Fruit fly (Drosophila melanogaster) whole organism, embryonic: ENCODE data around the gene hang.

Source experiments
- CG10274 ChIP-seq: fragments of 200-800 bp; sonication (Bioruptor generic); optimal IDR thresholded peaks from 3 replicates; lab custom pipeline; 2017; ENCODE audit warnings: missing biosample characterization, mild to moderate bottlenecking, missing genetic modification characterization
- CG10431 ChIP-seq: fragments of 200-800 bp; sonication (Bioruptor generic); optimal IDR thresholded peaks from 3 replicates; lab custom pipeline; 2018; ENCODE audit warnings: missing biosample characterization, mild to moderate bottlenecking, missing genetic modification characterization
- CG11560 ChIP-seq: fragments of 200-800 bp; sonication (Bioruptor generic); IDR thresholded peaks from 3 replicates; pipeline ENCODE4 v1.3.6; 2022; ENCODE audit warnings: missing biosample characterization, missing genetic modification characterization
- CG12744 ChIP-seq: fragments of 200-800 bp; sonication (Bioruptor generic); optimal IDR thresholded peaks from 2 replicates; lab custom pipeline; 2016; ENCODE audit warnings: missing biosample characterization, missing genetic modification characterization
- CG13296 ChIP-seq: fragments of 200-800 bp; sonication (Bioruptor generic); optimal IDR thresholded peaks from 3 replicates; lab custom pipeline; 2018; ENCODE audit warnings: missing biosample characterization, mild to moderate bottlenecking, missing genetic modification characterization
- CG13775 ChIP-seq: fragments of 200-800 bp; sonication (Bioruptor generic); optimal IDR thresholded peaks from 3 replicates; lab custom pipeline; 2017; ENCODE audit warnings: missing biosample characterization, mild to moderate bottlenecking, missing genetic modification characterization
- CG14710 ChIP-seq: fragments of 200-800 bp; sonication (Bioruptor generic); optimal IDR thresholded peaks from 3 replicates; lab custom pipeline; 2019; ENCODE audit warnings: missing biosample characterization, mild to moderate bottlenecking, missing genetic modification characterization, moderate library complexity
- CG17385 ChIP-seq: fragments of 200-800 bp; sonication (Bioruptor generic); optimal IDR thresholded peaks from 3 replicates; lab custom pipeline; 2018; ENCODE audit warnings: missing biosample characterization, mild to moderate bottlenecking, missing genetic modification characterization
- CG2116 ChIP-seq: fragments of 200-800 bp; sonication (Bioruptor generic); optimal IDR thresholded peaks from 3 replicates; lab custom pipeline; 2018; ENCODE audit warnings: missing biosample characterization, mild to moderate bottlenecking, missing genetic modification characterization
- CG2875 ChIP-seq: fragments of 200-800 bp; sonication (Bioruptor generic); optimal IDR thresholded peaks from 2 replicates; lab custom pipeline; 2017; ENCODE audit warnings: missing biosample characterization, mild to moderate bottlenecking, missing genetic modification characterization, missing genetic modification reagents
- CG3407 ChIP-seq: fragments of 200-800 bp; sonication (Bioruptor generic); optimal IDR thresholded peaks from 2 replicates; lab custom pipeline; 2018; ENCODE audit warnings: missing biosample characterization, mild to moderate bottlenecking, missing genetic modification characterization
- CG4854 ChIP-seq: fragments of 200-800 bp; sonication (Bioruptor generic); optimal IDR thresholded peaks from 2 replicates; lab custom pipeline; 2016; ENCODE audit warnings: missing biosample characterization, missing genetic modification characterization, inconsistent platforms
- CG7357 ChIP-seq: fragments of 200-800 bp; sonication (Bioruptor generic); IDR thresholded peaks from 3 replicates; pipeline ENCODE4 v1.3.6; 2022; ENCODE audit warnings: missing biosample characterization, missing genetic modification characterization
- CG8281 ChIP-seq: fragments of 200-800 bp; sonication (Bioruptor generic); optimal IDR thresholded peaks from 2 replicates; lab custom pipeline; 2018; ENCODE audit warnings: missing biosample characterization, mild to moderate bottlenecking, missing genetic modification characterization, moderate library complexity
- CG8290 ChIP-seq, 3 experiments: fragments of 200-800 bp; sonication (Bioruptor generic); optimal IDR thresholded peaks; 2 replicates each; lab custom pipeline; 2016 to 2019; ENCODE audit warnings: missing biosample characterization in 3 of 3, missing genetic modification characterization in 3 of 3, mild to moderate bottlenecking in 2 of 3, moderate library complexity in 1 of 3
- Camta ChIP-seq: fragments of 200-800 bp; sonication (Bioruptor generic); optimal IDR thresholded peaks from 2 replicates; lab custom pipeline; 2016; ENCODE audit warnings: missing biosample characterization, missing genetic modification characterization
- Dll ChIP-seq: fragments of 200-800 bp; sonication (Bioruptor generic); IDR thresholded peaks from 4 replicates; pipeline ENCODE4 v1.3.6; 2022; ENCODE audit warnings: missing biosample characterization, missing genetic modification characterization; ENCODE audit not compliant: partially characterized antibody
- Fer1 ChIP-seq: fragments of 200-800 bp; sonication (Bioruptor generic); optimal IDR thresholded peaks from 2 replicates; lab custom pipeline; 2017; ENCODE audit warnings: missing biosample characterization, mild to moderate bottlenecking, missing genetic modification characterization
- Gsc ChIP-seq: fragments of 200-800 bp; sonication (Bioruptor generic); IDR thresholded peaks from 2 replicates; pipeline ENCODE4 v1.3.6; 2022; ENCODE audit warnings: missing biosample characterization, missing genetic modification characterization
- Hr3 ChIP-seq: fragments of 200-800 bp; sonication (Bioruptor generic); optimal IDR thresholded peaks from 3 replicates; lab custom pipeline; 2016; ENCODE audit warnings: missing biosample characterization, missing genetic modification characterization
- Hr51 ChIP-seq, 2 experiments: fragments of 200-800 bp; sonication (Bioruptor generic); optimal IDR thresholded peaks; 2 replicates in 1 of 2; 3 replicates in 1 of 2; lab custom pipeline; 2016 to 2018; ENCODE audit warnings: missing biosample characterization in 2 of 2, missing genetic modification characterization in 2 of 2, mild to moderate bottlenecking in 1 of 2, moderate library complexity in 1 of 2
- MESR4 ChIP-seq: fragments of 200-800 bp; sonication (Bioruptor generic); optimal IDR thresholded peaks from 2 replicates; lab custom pipeline; 2018; ENCODE audit warnings: missing biosample characterization, mild to moderate bottlenecking, missing genetic modification characterization, moderate library complexity
- Max ChIP-seq: fragments of 200-800 bp; sonication (Bioruptor generic); optimal IDR thresholded peaks from 2 replicates; lab custom pipeline; 2016; ENCODE audit warnings: missing biosample characterization, mild to moderate bottlenecking, missing genetic modification characterization
- Myb ChIP-seq: fragments of 200-800 bp; sonication (Bioruptor generic); optimal IDR thresholded peaks from 2 replicates; lab custom pipeline; 2016; ENCODE audit warnings: missing biosample characterization, missing genetic modification characterization
- Poxn ChIP-seq: fragments of 200-800 bp; sonication (Bioruptor generic); IDR thresholded peaks from 2 replicates; pipeline ENCODE4 v1.3.6; 2022; ENCODE audit warnings: missing biosample characterization, missing genetic modification characterization
- Spps ChIP-seq: fragments of 200-800 bp; sonication (Bioruptor generic); optimal IDR thresholded peaks from 2 replicates; lab custom pipeline; 2018; ENCODE audit warnings: missing biosample characterization, mild to moderate bottlenecking, missing genetic modification characterization
- Trl ChIP-seq, 3 experiments: fragments of >200 bp in 2 of 3; fragments of 200-800 bp in 1 of 3; sonication (Bioruptor generic) in 1 of 3; optimal IDR thresholded peaks; 2 replicates in 1 of 3; 3 replicates in 2 of 3; lab custom pipeline; 2016 to 2017; ENCODE audit warnings: missing biosample characterization in 1 of 3, missing genetic modification characterization in 1 of 3
- az2 ChIP-seq: fragments of 200-800 bp; sonication (Bioruptor generic); optimal IDR thresholded peaks from 3 replicates; lab custom pipeline; 2016; ENCODE audit warnings: missing biosample characterization, missing genetic modification characterization
- bigmax ChIP-seq: fragments of 200-800 bp; sonication (Bioruptor generic); optimal IDR thresholded peaks from 2 replicates; lab custom pipeline; 2018; ENCODE audit warnings: missing biosample characterization, mild to moderate bottlenecking, missing genetic modification characterization
- ci ChIP-seq: fragments of 200-800 bp; sonication (Bioruptor generic); IDR thresholded peaks from 3 replicates; pipeline ENCODE4 v1.3.6; 2022; ENCODE audit warnings: missing biosample characterization, missing genetic modification characterization
- danr ChIP-seq: fragments of 200-800 bp; sonication (Bioruptor generic); IDR thresholded peaks from 2 replicates; pipeline ENCODE4 v1.3.6; 2022; ENCODE audit warnings: missing biosample characterization, missing genetic modification characterization
- dati ChIP-seq: fragments of 200-800 bp; sonication (Bioruptor generic); IDR thresholded peaks from 2 replicates; pipeline ENCODE4 v1.3.6; 2022; ENCODE audit warnings: missing biosample characterization, missing genetic modification characterization
- en ChIP-seq: fragments of 200-800 bp; sonication (Bioruptor generic); optimal IDR thresholded peaks from 2 replicates; lab custom pipeline; 2016; ENCODE audit warnings: missing biosample characterization, missing genetic modification characterization
- gfzf ChIP-seq: fragments of 200-800 bp; sonication (Bioruptor generic); optimal IDR thresholded peaks from 2 replicates; lab custom pipeline; 2016; ENCODE audit warnings: missing biosample characterization, mild to moderate bottlenecking, missing genetic modification characterization, moderate library complexity
- jigr1 ChIP-seq: fragments of 200-800 bp; sonication (Bioruptor generic); IDR thresholded peaks from 3 replicates; pipeline ENCODE4 v1.3.6; 2022; ENCODE audit warnings: missing biosample characterization, missing genetic modification characterization
- kni ChIP-seq: fragments of 200-800 bp; sonication (Bioruptor generic); optimal IDR thresholded peaks from 3 replicates; lab custom pipeline; 2017; ENCODE audit warnings: mild to moderate bottlenecking, missing biosample characterization, missing genetic modification reagents, missing genetic modification characterization
- maf-S ChIP-seq: fragments of 200-800 bp; sonication (Bioruptor generic); optimal IDR thresholded peaks from 2 replicates; lab custom pipeline; 2016; ENCODE audit warnings: missing biosample characterization, missing genetic modification characterization
- pan ChIP-seq, 4 experiments: fragments of >200 bp in 3 of 4; fragments of 200-800 bp in 1 of 4; sonication (Bioruptor generic) in 1 of 4; optimal IDR thresholded peaks in 3 of 4; IDR thresholded peaks in 1 of 4; 2 replicates each; pipeline versions ENCODE4 v1.3.6 to Lab custom; 2017 to 2022; ENCODE audit warnings: missing biosample characterization in 2 of 4, missing genetic modification characterization in 2 of 4, mixed read lengths in 1 of 4
- ranshi ChIP-seq: fragments of 200-800 bp; sonication (Bioruptor generic); IDR thresholded peaks from 2 replicates; pipeline ENCODE4 v1.3.6; 2022; ENCODE audit warnings: missing biosample characterization, missing genetic modification characterization
- repo ChIP-seq: fragments of 200-800 bp; sonication (Bioruptor generic); optimal IDR thresholded peaks from 2 replicates; lab custom pipeline; 2016; ENCODE audit warnings: missing biosample characterization, missing genetic modification characterization
- sc ChIP-seq, 3 experiments: fragments of >200 bp in 2 of 3; fragments of 200-800 bp in 1 of 3; sonication (Bioruptor generic) in 1 of 3; optimal IDR thresholded peaks; 2 replicates in 2 of 3; 3 replicates in 1 of 3; lab custom pipeline; 2017; ENCODE audit warnings: mild to moderate bottlenecking in 1 of 3, missing biosample characterization in 1 of 3, missing genetic modification characterization in 1 of 3, missing genetic modification reagents in 1 of 3
- sens ChIP-seq: fragments of 200-800 bp; sonication (Bioruptor generic); peaks from one replicate; lab custom pipeline; 2016; ENCODE audit warnings: missing biosample characterization, missing genetic modification characterization
- sens-2 ChIP-seq: fragments of 200-800 bp; sonication (Bioruptor generic); IDR thresholded peaks from 2 replicates; pipeline ENCODE4 v1.3.6; 2022; ENCODE audit warnings: missing biosample characterization, missing genetic modification characterization
- sisA ChIP-seq: fragments of 200-800 bp; sonication (Bioruptor generic); IDR thresholded peaks from 2 replicates; pipeline ENCODE4 v1.3.6; 2022; ENCODE audit warnings: missing biosample characterization, missing genetic modification characterization
- zen2 ChIP-seq: fragments of 200-800 bp; sonication (Bioruptor generic); IDR thresholded peaks from 3 replicates; pipeline ENCODE4 v1.3.6; 2022; ENCODE audit warnings: missing biosample characterization, missing genetic modification characterization; ENCODE audit not compliant: partially characterized antibody
- zfh1 ChIP-seq: fragments of 200-800 bp; sonication (Bioruptor generic); IDR thresholded peaks from 3 replicates; pipeline ENCODE4 v1.3.6; 2022; ENCODE audit warnings: missing biosample characterization, missing genetic modification characterization

hang gene

DNA sequence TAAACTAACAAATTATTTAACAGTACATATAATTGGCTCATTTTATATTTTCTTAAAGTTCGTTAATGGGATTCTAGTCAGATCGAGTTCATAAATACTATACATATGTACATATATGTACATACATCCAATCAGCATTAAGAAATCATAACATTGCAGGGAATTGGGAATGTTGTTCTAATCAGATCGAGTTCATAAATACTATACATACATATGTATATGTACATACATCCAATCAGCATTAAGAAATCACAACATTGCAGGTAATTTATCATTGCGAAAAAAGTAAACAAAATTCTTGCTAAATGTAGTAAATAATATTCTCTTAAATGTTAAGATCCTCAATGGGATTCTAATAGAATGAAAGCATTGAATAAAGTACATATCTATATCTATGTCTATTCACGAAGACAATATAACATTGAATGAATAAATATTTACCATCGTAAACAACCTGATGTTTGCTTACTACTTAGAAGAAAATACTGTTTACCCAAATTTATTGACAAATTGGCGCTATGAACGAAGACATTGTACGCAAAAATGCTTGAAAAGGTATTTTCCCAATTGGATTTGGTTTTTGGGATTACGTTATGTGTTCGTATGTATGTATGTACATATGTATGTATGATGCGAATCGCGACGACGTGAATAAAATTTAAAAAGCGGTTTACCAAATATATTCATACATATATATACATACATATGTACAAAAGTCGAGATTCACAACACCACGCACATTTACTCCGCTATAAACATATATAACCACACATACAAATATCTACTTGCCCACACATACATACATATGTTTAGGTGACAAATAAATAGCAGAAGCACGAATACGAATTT is 38.7 kb upstream of the hang start (continued):
- TF ChIP-seq CG17385 (peak; percentile 68), CG14710 (tag; lab: Kevin White, UChicago) (peak; percentile 78), pan (optimal IDR thresholded peaks at IDR 0.05; lab: Kevin White, UChicago) (no peak), pan (GFP tag; optimal IDR thresholded peaks at IDR 0.05 in 1 of 2, IDR thresholded peaks at IDR 0.05 in 1 of 2) (peak in 1 of 2 experiments; percentile 32), Max (GFP tag; lab: Kevin White, UChicago) (peak; percentile 70), ci (peak; percentile 49; the same call in 1 of the 3 replicates), CG10274 (GFP tag; lab: Kevin White, UChicago) (peak; percentile 6), CG13296 (GFP tag; lab: Kevin White, UChicago) (peak; percentile 94), CG10431 (peak; percentile 66), CG8290 (GFP tag; optimal IDR thresholded peaks at IDR 0.05; lab: Kevin White, UChicago) (peak; percentile 34), CG8290 (tag; optimal IDR thresholded peaks at IDR 0.05; lab: Kevin White, UChicago) (peak in 1 of 2 experiments; percentile 78), CG3407 (GFP tag; lab: Kevin White, UChicago) (peak; percentile 72), zen2 (GFP tag; lab: Robert Waterston, UW) (no peak), jigr1 (GFP tag; lab: Robert Waterston, UW) (no peak), MESR4 (no peak), ranshi (GFP tag; lab: Robert Waterston, UW) (peak; percentile 69; the same call in 1 of the 2 replicates), danr (peak; percentile 26; the same call in 1 of the 2 replicates), CG13775 (GFP tag; lab: Kevin White, UChicago) (peak; percentile 7), CG2875 (GFP tag; lab: Kevin White, UChicago) (peak; percentile 65), zfh1 (GFP tag; lab: Robert Waterston, UW) (0 out of 3 replicates have a peak, but pooled peaks have one; percentile 44), CG7357 (GFP tag; lab: Robert Waterston, UW) (no peak), sc (optimal IDR thresholded peaks at IDR 0.05; lab: Kevin White, UChicago) (no peak), sc (GFP tag; optimal IDR thresholded peaks at IDR 0.05; lab: Kevin White, UChicago) (peak; percentile 53), maf-S (peak; percentile 59), Spps (tag; lab: Kevin White, UChicago) (peak; percentile 69), Trl (optimal IDR thresholded peaks at IDR 0.05; lab: Kevin White, UChicago) (no peak), Trl (GFP tag; optimal IDR thresholded peaks at IDR 0.05; lab: Kevin White, UChicago) (peak; percentile 78), az2 (GFP tag; lab: Kevin White, UChicago) (no peak), repo (GFP tag; lab: Kevin White, UChicago) (no peak), CG2116 (GFP tag; lab: Kevin White, UChicago) (peak; percentile 53), sens (GFP tag; lab: Kevin White, UChicago) (peak; percentile 92), Fer1 (GFP tag; lab: Kevin White, UChicago) (peak; percentile 92), gfzf (GFP tag; lab: Kevin White, UChicago) (no peak), dati (GFP tag; lab: Robert Waterston, UW) (no peak), CG8281 (tag; lab: Kevin White, UChicago) (peak; percentile 82), Myb (GFP tag; lab: Kevin White, UChicago) (no peak), Camta (GFP tag; lab: Kevin White, UChicago) (peak; percentile 71), CG11560 (tag; lab: Robert Waterston, UW) (no peak), Dll (no peak), CG12744 (GFP tag; lab: Kevin White, UChicago) (peak; percentile 70), bigmax (GFP tag; lab: Kevin White, UChicago) (peak; percentile 53), sisA (no peak), Poxn (GFP tag; lab: Robert Waterston, UW) (no peak; the same call in 1 of the 2 replicates), Hr3 (GFP tag; lab: Kevin White, UChicago) (no peak), en (GFP tag; lab: Kevin White, UChicago) (peak; percentile 18), CG4854 (GFP tag; lab: Kevin White, UChicago) (peak; percentile 49), kni (GFP tag; lab: Kevin White, UChicago) (peak; percentile 73), Hr51 (GFP tag; optimal IDR thresholded peaks at IDR 0.05; lab: Kevin White, UChicago) (peak in 1 of 2 experiments; percentile 4), sens-2 (GFP tag; lab: Robert Waterston, UW) (no peak), Gsc (no peak)
